Fruit fly (Drosophila melanogaster) whole organism, wandering third instar larva: ENCODE data around the gene CG31674.

Experiments used
- Abd-B ChIP-seq: fragments of >200 bp; optimal IDR thresholded peaks from 2 replicates; lab custom pipeline; 2017; ENCODE audit warnings: missing biosample characterization, missing genetic modification characterization
- CG32264 ChIP-seq: fragments of 200-800 bp; sonication (Bioruptor generic); optimal IDR thresholded peaks from 2 replicates; lab custom pipeline; 2016; ENCODE audit warnings: missing biosample characterization, missing genetic modification characterization
- CG9705 ChIP-seq: fragments of 200-800 bp; sonication (Bioruptor generic); optimal IDR thresholded peaks from 2 replicates; lab custom pipeline; 2018; ENCODE audit warnings: missing biosample characterization, mild to moderate bottlenecking, missing genetic modification characterization
- CrebA ChIP-seq: fragments of 200-800 bp; sonication (Bioruptor generic); optimal IDR thresholded peaks from 2 replicates; lab custom pipeline; 2016; ENCODE audit warnings: missing biosample characterization, mild to moderate bottlenecking, missing genetic modification characterization, borderline replicate concordance
- Dfd ChIP-seq: fragments of >200 bp; optimal IDR thresholded peaks from 2 replicates; lab custom pipeline; 2017; ENCODE audit warnings: missing biosample characterization, missing genetic modification characterization
- Dif ChIP-seq: fragments of 200-275, 200-300 bp; sonication (Bioruptor generic); optimal IDR thresholded peaks from 2 replicates; lab custom pipeline; 2018; ENCODE audit warnings: missing biosample characterization, missing genetic modification characterization; ENCODE audit not compliant: partially characterized antibody
- GATAd ChIP-seq: sonication (Bioruptor generic); optimal IDR thresholded peaks from 2 replicates; lab custom pipeline; 2016; ENCODE audit warnings: missing biosample characterization, missing genetic modification characterization
- HLH106 ChIP-seq: fragments of 200-800 bp; optimal IDR thresholded peaks from 3 replicates; lab custom pipeline; 2019; ENCODE audit warnings: missing biosample characterization, mild to moderate bottlenecking, missing genetic modification characterization, moderate library complexity
- Hnf4 ChIP-seq: fragments of 200-800 bp; sonication (Bioruptor generic); optimal IDR thresholded peaks from 2 replicates; lab custom pipeline; 2016; ENCODE audit warnings: missing biosample characterization, mild to moderate bottlenecking, missing genetic modification characterization
- Hr78 ChIP-seq: fragments of >200 bp; optimal IDR thresholded peaks from 2 replicates; lab custom pipeline; 2017; ENCODE audit warnings: missing biosample characterization, missing genetic modification characterization
- Hr83 ChIP-seq: fragments of 200-300 bp; sonication (Bioruptor generic); optimal IDR thresholded peaks from 2 replicates; lab custom pipeline; 2016; ENCODE audit warnings: missing biosample characterization, mild to moderate bottlenecking, missing genetic modification characterization, moderate library complexity; ENCODE audit not compliant: poor library complexity, severe bottlenecking
- Jra ChIP-seq: sonication (Bioruptor generic); optimal IDR thresholded peaks from 2 replicates; lab custom pipeline; 2016; ENCODE audit warnings: missing biosample characterization, missing genetic modification characterization
- Mio ChIP-seq: sonication (Bioruptor generic); optimal IDR thresholded peaks from 2 replicates; lab custom pipeline; 2016; ENCODE audit warnings: missing biosample characterization, missing genetic modification characterization
- Myc ChIP-seq: fragments of >200 bp; optimal IDR thresholded peaks from 2 replicates; lab custom pipeline; 2017
- N ChIP-seq: fragments of >200 bp; optimal IDR thresholded peaks from 2 replicates; lab custom pipeline; 2018; ENCODE audit warnings: missing biosample characterization, missing external identifiers, missing genetic modification characterization
- OdsH ChIP-seq: fragments of 200-800 bp; sonication (Bioruptor generic); optimal IDR thresholded peaks from 2 replicates; lab custom pipeline; 2016; ENCODE audit warnings: missing biosample characterization, mild to moderate bottlenecking, missing genetic modification characterization
- Rel ChIP-seq, 2 experiments: fragments of 200-800 bp; sonication (Bioruptor generic) in 1 of 2; optimal IDR thresholded peaks; 2 replicates in 1 of 2; 3 replicates in 1 of 2; lab custom pipeline; 2016 to 2019; ENCODE audit warnings: mild to moderate bottlenecking in 2 of 2, missing biosample characterization in 2 of 2, missing genetic modification characterization in 2 of 2, moderate library complexity in 1 of 2
- Sp1 ChIP-seq: fragments of 200-800 bp; sonication (Bioruptor generic); optimal IDR thresholded peaks from 3 replicates; lab custom pipeline; 2019; ENCODE audit warnings: missing biosample characterization, mild to moderate bottlenecking, missing genetic modification characterization, moderate library complexity
- Vsx2 ChIP-seq: fragments of 200-300, 225-300 bp; sonication (Bioruptor generic); optimal IDR thresholded peaks from 2 replicates; lab custom pipeline; 2018; ENCODE audit warnings: missing biosample characterization, missing genetic modification characterization; ENCODE audit not compliant: partially characterized antibody
- br ChIP-seq: fragments of 200-800 bp; sonication (Bioruptor generic); optimal IDR thresholded peaks from 2 replicates; lab custom pipeline; 2016; ENCODE audit warnings: missing biosample characterization, missing genetic modification characterization
- brk ChIP-seq: fragments of 200-800 bp; sonication (Bioruptor generic); optimal IDR thresholded peaks from 2 replicates; lab custom pipeline; 2016; ENCODE audit warnings: missing biosample characterization, mild to moderate bottlenecking, missing genetic modification characterization
- dl ChIP-seq, 2 experiments: fragments of 175-275, 200-275 bp in 1 of 2; fragments of 200-275 bp in 1 of 2; sonication (Bioruptor generic); optimal IDR thresholded peaks; lab custom pipeline; 2018; ENCODE audit warnings: mild to moderate bottlenecking in 2 of 2, missing biosample characterization in 2 of 2, missing genetic modification characterization in 2 of 2, moderate library complexity in 2 of 2; ENCODE audit not compliant: partially characterized antibody in 2 of 2, insufficient read depth in 1 of 2
- dmrt93B ChIP-seq: fragments of 200-800 bp; sonication (Bioruptor generic); optimal IDR thresholded peaks from 2 replicates; lab custom pipeline; 2018; ENCODE audit warnings: missing biosample characterization, mild to moderate bottlenecking, missing genetic modification characterization
- dsf ChIP-seq: sonication (Bioruptor generic); optimal IDR thresholded peaks from 2 replicates; lab custom pipeline; 2016; ENCODE audit warnings: missing biosample characterization, missing genetic modification characterization, borderline replicate concordance
- ey ChIP-seq: fragments of 200-800 bp; sonication (Bioruptor generic); optimal IDR thresholded peaks from 2 replicates; lab custom pipeline; 2016; ENCODE audit warnings: missing biosample characterization, missing genetic modification characterization
- foxo ChIP-seq, 2 experiments: fragments of 200-800 bp; sonication (Bioruptor generic); optimal IDR thresholded peaks; 2 replicates in 1 of 2; 3 replicates in 1 of 2; lab custom pipeline; 2016 to 2017; ENCODE audit warnings: missing biosample characterization in 2 of 2, missing genetic modification characterization in 2 of 2
- fru ChIP-seq: fragments of 200-800 bp; sonication (Bioruptor generic); optimal IDR thresholded peaks from 3 replicates; lab custom pipeline; 2016; ENCODE audit warnings: missing biosample characterization, mild to moderate bottlenecking, missing genetic modification characterization
- h ChIP-seq: fragments of 200-800 bp; sonication (Bioruptor generic); optimal IDR thresholded peaks from 3 replicates; lab custom pipeline; 2016; ENCODE audit warnings: missing biosample characterization, mild to moderate bottlenecking, missing genetic modification characterization
- jim ChIP-seq: fragments of 175-275, 200-325 bp; sonication (Bioruptor generic); optimal IDR thresholded peaks from 2 replicates; lab custom pipeline; 2016; ENCODE audit warnings: missing biosample characterization, mild to moderate bottlenecking, missing genetic modification characterization
- lola ChIP-seq: fragments of >200 bp; optimal IDR thresholded peaks from 2 replicates; lab custom pipeline; 2017; ENCODE audit warnings: missing biosample characterization, missing genetic modification characterization
- pan ChIP-seq: fragments of >200 bp; optimal IDR thresholded peaks from 2 replicates; lab custom pipeline; 2017
- psq ChIP-seq: fragments of 200-800 bp; sonication (Bioruptor generic); optimal IDR thresholded peaks from 3 replicates; lab custom pipeline; 2017; ENCODE audit warnings: missing biosample characterization, mild to moderate bottlenecking, missing genetic modification characterization, moderate library complexity
- rgr ChIP-seq: fragments of 200-800 bp; sonication (Bioruptor generic); optimal IDR thresholded peaks from 3 replicates; lab custom pipeline; 2016; ENCODE audit warnings: missing biosample characterization, mild to moderate bottlenecking, missing genetic modification characterization
- sage ChIP-seq: fragments of 200-800 bp; sonication (Bioruptor generic); optimal IDR thresholded peaks from 2 replicates; lab custom pipeline; 2016; ENCODE audit warnings: missing biosample characterization, mild to moderate bottlenecking, missing genetic modification characterization
- sv ChIP-seq: fragments of 200-800 bp; sonication (Bioruptor generic); optimal IDR thresholded peaks from 3 replicates; lab custom pipeline; 2016; ENCODE audit warnings: missing biosample characterization, missing genetic modification characterization
- tai ChIP-seq: sonication (Bioruptor generic); optimal IDR thresholded peaks from 2 replicates; lab custom pipeline; 2016; ENCODE audit warnings: missing biosample characterization, missing genetic modification characterization
- usp ChIP-seq: fragments of >200 bp; optimal IDR thresholded peaks from 2 replicates; lab custom pipeline; 2017; ENCODE audit warnings: missing biosample characterization, missing genetic modification characterization
- woc ChIP-seq: sonication (Bioruptor generic); optimal IDR thresholded peaks from 2 replicates; lab custom pipeline; 2016; ENCODE audit warnings: missing biosample characterization, mild to moderate bottlenecking, missing genetic modification characterization

Gene CG31674

DNA sequence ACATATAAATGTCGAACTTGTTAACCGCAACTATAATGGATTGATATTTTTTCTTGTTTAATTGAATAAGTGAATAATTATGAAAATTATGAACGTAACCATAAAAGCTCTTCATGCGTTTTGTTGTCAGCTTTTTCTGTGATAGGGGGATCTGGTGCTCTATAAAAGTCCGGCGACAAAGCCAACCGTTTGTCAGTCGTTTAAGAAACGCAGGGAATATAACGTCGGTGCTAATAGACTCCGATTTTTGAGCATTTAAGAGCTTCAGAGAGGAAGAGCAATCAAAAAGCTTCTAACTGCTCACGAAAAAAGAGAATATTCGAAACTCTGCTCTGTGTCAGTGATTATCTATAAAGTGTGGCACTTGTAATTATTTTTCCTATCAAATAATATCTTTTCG, at the start of gene CG31674:
CG31674 (plus strand) TSS at position 203 of the 400 bp plus-strand sequence.
- TF ChIP-seq sage, result no peak
- peak; percentile 50 for TF ChIP-seq Dif (GFP tag; lab: Kevin White, UChicago)
- peak; percentile 53 for TF ChIP-seq brk (GFP tag; lab: Kevin White, UChicago)
- peak; percentile 59 for TF ChIP-seq h (GFP tag; lab: Kevin White, UChicago)
- TF ChIP-seq N, result no peak
- TF ChIP-seq dl (GFP tag; optimal IDR thresholded peaks at IDR 0.05; lab: Kevin White, UChicago; ENCODE audit: insufficient read depth in 1 of 2, partially characterized antibody in 2 of 2), result peak in 1 of 2 experiments; percentile 20
- no peak for TF ChIP-seq OdsH
- TF ChIP-seq Rel (GFP tag; optimal IDR thresholded peaks at IDR 0.05; lab: Kevin White, UChicago), result no peak
- TF ChIP-seq Rel (tag; optimal IDR thresholded peaks at IDR 0.05; lab: Kevin White, UChicago), result peak; percentile 14
- TF ChIP-seq, all 38 proteins: peak for 5

- peak; percentile 82 for TF ChIP-seq psq (GFP tag; lab: Kevin White, UChicago)
- no peak for TF ChIP-seq jim
Observed at dm6 chr2L:20783044-20783443, 48.0 kb upstream of the CG31674 start.

- TF ChIP-seq dmrt93B (GFP tag; lab: Kevin White, UChicago) (no peak), HLH106 (no peak), Myc (no peak), foxo (GFP tag; optimal IDR thresholded peaks at IDR 0.05; lab: Kevin White, UChicago) (no peak), Mio (GFP tag; lab: Kevin White, UChicago) (no peak), jim (no peak), N (no peak), tai (GFP tag; lab: Kevin White, UChicago) (no peak)
Observed at dm6 chr2L:20783908-20784307, 47.2 kb upstream of the CG31674 start.

dm6 chr2L:20785333-20785732, 45.7 kb upstream of the CG31674 start:
- no peak for TF ChIP-seq dl (GFP tag; optimal IDR thresholded peaks at IDR 0.05; lab: Kevin White, UChicago; ENCODE audit: insufficient read depth in 1 of 2, partially characterized antibody in 2 of 2)
- TF ChIP-seq Vsx2 (GFP tag; lab: Kevin White, UChicago), result no peak
- no peak for TF ChIP-seq Sp1
- TF ChIP-seq pan (lab: Kevin White, UChicago), result no peak
- TF ChIP-seq OdsH, result no peak
- TF ChIP-seq lola (GFP tag; lab: Kevin White, UChicago), result no peak
- TF ChIP-seq N, result no peak
- no peak for TF ChIP-seq foxo (GFP tag; optimal IDR thresholded peaks at IDR 0.05; lab: Kevin White, UChicago)
- TF ChIP-seq CrebA (GFP tag; lab: Kevin White, UChicago), result no peak

DNA sequence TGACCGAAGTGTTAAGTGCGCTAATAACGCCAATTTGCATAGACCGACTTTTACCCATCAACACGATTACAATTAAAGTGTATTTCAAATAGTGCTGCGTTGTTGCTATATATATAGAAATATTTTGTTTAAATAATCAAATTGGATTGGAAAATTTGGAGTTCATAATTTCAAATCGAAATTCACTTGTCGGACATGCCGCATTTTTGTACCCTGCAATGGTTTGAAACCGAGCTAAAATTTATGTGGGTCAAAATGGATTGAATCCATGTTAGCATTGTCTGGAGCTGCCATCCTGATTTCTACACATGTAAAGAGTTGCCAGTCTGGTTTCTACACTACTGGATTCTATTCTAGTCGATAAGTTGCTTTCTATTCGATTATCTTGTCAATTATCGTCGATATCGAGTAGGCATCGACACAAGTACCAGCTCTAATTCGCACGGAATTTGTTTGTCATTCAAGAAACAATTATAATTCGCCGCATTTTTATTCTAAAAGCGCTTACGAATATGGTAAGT, 43.7 kb upstream of the CG31674 start, which contains the start of gene Pomp:
Pomp (plus strand) TSS at position 386 of the 521 bp plus-strand sequence.
- TF ChIP-seq CG32264 (GFP tag; lab: Kevin White, UChicago) (no peak), dsf (GFP tag; lab: Kevin White, UChicago) (peak; percentile 48), Dfd (GFP tag; lab: Kevin White, UChicago) (no peak), Jra (GFP tag; lab: Kevin White, UChicago) (peak; percentile 38), pan (lab: Kevin White, UChicago) (no peak), fru (peak; percentile 54), Hr78 (GFP tag; lab: Kevin White, UChicago) (no peak), brk (GFP tag; lab: Kevin White, UChicago) (peak; percentile 80), usp (GFP tag; lab: Kevin White, UChicago) (no peak), ey (GFP tag; lab: Kevin White, UChicago) (peak; percentile 44), Dif (GFP tag; lab: Kevin White, UChicago) (no peak), foxo (GFP tag; optimal IDR thresholded peaks at IDR 0.05; lab: Kevin White, UChicago) (peak in 1 of 2 experiments; percentile 82), CG9705 (GFP tag; lab: Kevin White, UChicago) (no peak), psq (GFP tag; lab: Kevin White, UChicago) (peak; percentile 65), Sp1 (peak; percentile 53), woc (GFP tag; lab: Kevin White, UChicago) (peak; percentile 60), Hr83 (GFP tag; lab: Kevin White, UChicago) (no peak), rgr (peak; percentile 76), N (no peak), Mio (GFP tag; lab: Kevin White, UChicago) (no peak), br (GFP tag; lab: Kevin White, UChicago) (peak; percentile 61), GATAd (GFP tag; lab: Kevin White, UChicago) (no peak), Abd-B (GFP tag; lab: Kevin White, UChicago) (no peak), tai (GFP tag; lab: Kevin White, UChicago) (no peak), Hnf4 (peak; percentile 77), h (GFP tag; lab: Kevin White, UChicago) (peak; percentile 84), dl (GFP tag; optimal IDR thresholded peaks at IDR 0.05; lab: Kevin White, UChicago; ENCODE audit: insufficient read depth in 1 of 2, partially characterized antibody in 2 of 2) (no peak), sv (peak; percentile 81), Vsx2 (GFP tag; lab: Kevin White, UChicago) (no peak), lola (GFP tag; lab: Kevin White, UChicago) (no peak), dmrt93B (GFP tag; lab: Kevin White, UChicago) (peak; percentile 38), jim (no peak), HLH106 (peak; percentile 71), CrebA (GFP tag; lab: Kevin White, UChicago) (no peak), Rel (GFP tag; optimal IDR thresholded peaks at IDR 0.05; lab: Kevin White, UChicago) (no peak), Rel (tag; optimal IDR thresholded peaks at IDR 0.05; lab: Kevin White, UChicago) (peak; percentile 27)
